Worm (Caenorhabditis elegans): ENCODE results near the gene art-1.

DNA sequence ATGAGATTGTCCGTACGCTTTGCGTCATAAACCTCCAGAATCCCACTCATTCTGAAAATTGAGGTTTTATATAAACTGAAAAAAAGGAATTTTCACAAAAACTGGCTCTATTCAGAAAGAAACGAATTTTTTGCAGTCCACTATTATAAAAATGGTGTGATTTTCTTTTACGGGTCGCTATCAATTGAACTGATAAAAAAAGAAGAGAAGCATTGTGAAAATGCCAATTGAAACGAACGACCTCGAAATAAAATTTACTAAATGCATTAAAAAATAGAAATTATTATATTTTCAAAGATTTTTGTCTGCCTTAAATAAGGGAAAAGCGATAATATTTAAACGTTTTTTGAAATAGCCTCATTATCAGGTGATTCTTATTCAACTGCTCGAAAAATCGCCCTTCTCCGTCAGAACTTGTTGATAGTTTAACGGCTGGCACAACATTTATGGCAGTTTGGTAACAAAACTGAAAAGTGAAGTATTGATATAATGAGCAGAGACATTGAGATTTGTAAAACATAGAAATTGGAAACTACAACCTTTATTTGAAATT lies at the start of gene art-1:
- TF ChIP-seq Y56A3A.18 (GFP tag; IDR thresholded peaks at IDR 0.05) (no peak), mcd-1 (GFP tag; IDR thresholded peaks at IDR 0.05) (no peak), ekl-4 (GFP tag; IDR thresholded peaks at IDR 0.05) (no peak), aptf-2 (GFP tag; conservative IDR thresholded peaks at IDR 0.05) (no peak), hsf-1 (GFP tag; IDR thresholded peaks at IDR 0.05) (no peak), ceh-27 (GFP tag; optimal IDR thresholded peaks at IDR 0.05) (no peak), pbrm-1 (GFP tag; IDR thresholded peaks at IDR 0.05) (no peak), snpc-1.3 (tag; optimal IDR thresholded peaks at IDR 0.05; ENCODE audit: insufficient read depth) (no peak), nfya-1 (tag; optimal IDR thresholded peaks at IDR 0.05; ENCODE audit: borderline replicate concordance, insufficient read depth) (no peak), ets-4 (GFP tag; optimal IDR thresholded peaks at IDR 0.05) (no peak), akir-1 (GFP tag; optimal IDR thresholded peaks at IDR 0.05) (no peak)

Measured in whole organism, young adult.